Worm (Caenorhabditis elegans) whole organism, L1 larva: ENCODE results near the gene clpp-1.

Experiments
- C16A3.4 ChIP-seq: fragments of 150-350 bp; optimal IDR thresholded peaks from 2 replicates; lab custom pipeline; 2014; ENCODE audit warnings: missing biosample characterization, missing genetic modification characterization
- C34B4.2 ChIP-seq: sonication (generic microtip); optimal IDR thresholded peaks from 2 replicates; lab custom pipeline; 2017; ENCODE audit warnings: mild to moderate bottlenecking, missing genetic modification characterization, missing compliant biosample characterization
- alr-1 ChIP-seq: fragments of 200-800 bp; sonication (Bioruptor generic); optimal IDR thresholded peaks from 2 replicates; lab custom pipeline; 2018; ENCODE audit warnings: borderline replicate concordance, mild to moderate bottlenecking, missing genetic modification characterization, missing compliant biosample characterization
- aly-2 ChIP-seq: fragments of 150-350 bp; optimal IDR thresholded peaks from 2 replicates; lab custom pipeline; 2014; ENCODE audit warnings: missing biosample characterization, missing genetic modification characterization
- ama-1 ChIP-seq: fragments of 150-350 bp; optimal IDR thresholded peaks from 2 replicates; lab custom pipeline; 2014
- blmp-1 ChIP-seq: fragments of 150-350 bp; optimal IDR thresholded peaks from 2 replicates; lab custom pipeline; 2014; ENCODE audit warnings: missing biosample characterization, missing genetic modification characterization
- ceh-88 ChIP-seq: fragments of 200-800 bp; sonication (Bioruptor generic); IDR thresholded peaks from 2 replicates; pipeline ENCODE4 v1.3.6; 2022; ENCODE audit warnings: missing genetic modification characterization, missing compliant biosample characterization
- ceh-90 ChIP-seq: sonication (generic microtip); optimal IDR thresholded peaks from 2 replicates; lab custom pipeline; 2016; ENCODE audit warnings: missing genetic modification characterization, missing compliant biosample characterization
- ces-1 ChIP-seq: fragments of 150-350 bp; optimal IDR thresholded peaks from 2 replicates; lab custom pipeline; 2014; ENCODE audit warnings: missing biosample characterization, missing genetic modification reagents, missing genetic modification characterization
- dpl-1 ChIP-seq, 3 experiments: fragments of 150-350 bp in 2 of 3; sonication (generic microtip) in 1 of 3; optimal IDR thresholded peaks; 2 replicates each; lab custom pipeline; 2014 to 2017; ENCODE audit warnings: missing biosample characterization in 3 of 3, missing genetic modification characterization in 3 of 3, missing genetic modification reagents in 3 of 3
- efl-3 ChIP-seq: fragments of 200-800 bp; sonication (Bioruptor generic); optimal IDR thresholded peaks from 2 replicates; lab custom pipeline; 2018; ENCODE audit warnings: mild to moderate bottlenecking, missing genetic modification characterization, missing compliant biosample characterization
- elt-3 ChIP-seq, 6 experiments: fragments of 150-350 bp in 1 of 6; sonication (generic microtip); optimal IDR thresholded peaks; 2 replicates each; lab custom pipeline; 2017 to 2018; ENCODE audit warnings: missing biosample characterization in 6 of 6, missing genetic modification characterization in 6 of 6, inconsistent platforms in 1 of 6
- fkh-4 ChIP-seq: sonication (generic microtip); optimal IDR thresholded peaks from 2 replicates; lab custom pipeline; 2016; ENCODE audit warnings: missing compliant biosample characterization, missing genetic modification characterization, borderline replicate concordance
- fos-1 ChIP-seq: fragments of 150-350 bp; optimal IDR thresholded peaks from 2 replicates; lab custom pipeline; 2014; ENCODE audit warnings: missing biosample characterization, missing genetic modification characterization
- hlh-17 ChIP-seq: fragments of 200-800 bp; sonication (Bioruptor generic); optimal IDR thresholded peaks from 2 replicates; lab custom pipeline; 2018; ENCODE audit warnings: missing genetic modification characterization, mild to moderate bottlenecking, missing compliant biosample characterization, moderate library complexity, borderline replicate concordance
- irx-1 ChIP-seq: sonication (generic microtip); optimal IDR thresholded peaks from 2 replicates; lab custom pipeline; 2016; ENCODE audit warnings: missing genetic modification characterization, missing compliant biosample characterization
- lin-14 ChIP-seq: fragments of 200-800 bp; sonication (Bioruptor generic); optimal IDR thresholded peaks from 2 replicates; lab custom pipeline; 2018; ENCODE audit warnings: mild to moderate bottlenecking, missing genetic modification characterization, moderate library complexity, missing compliant biosample characterization
- lin-15B ChIP-seq: fragments of 150-350 bp; sonication (generic microtip); optimal IDR thresholded peaks from 3 replicates; lab custom pipeline; 2014; ENCODE audit warnings: missing biosample characterization, missing genetic modification characterization
- lin-35 ChIP-seq, 2 experiments: fragments of 150-350 bp; optimal IDR thresholded peaks; 2 replicates each; lab custom pipeline; 2014; ENCODE audit warnings: missing biosample characterization in 2 of 2, missing genetic modification characterization in 2 of 2, missing genetic modification reagents in 2 of 2
- lin-39 ChIP-seq: fragments of 150-350 bp; optimal IDR thresholded peaks from 2 replicates; lab custom pipeline; 2014; ENCODE audit warnings: missing biosample characterization, missing genetic modification reagents, missing genetic modification characterization
- lsy-2 ChIP-seq, 2 experiments: fragments of 150-350 bp; optimal IDR thresholded peaks; 2 replicates each; lab custom pipeline; 2014; ENCODE audit warnings: missing biosample characterization in 2 of 2, missing genetic modification characterization in 2 of 2
- mdl-1 ChIP-seq, 2 experiments: fragments of 150-350 bp; optimal IDR thresholded peaks; 2 replicates each; lab custom pipeline; 2014 to 2017; ENCODE audit warnings: missing biosample characterization in 2 of 2, missing genetic modification characterization in 2 of 2, inconsistent platforms in 1 of 2
- mef-2 ChIP-seq: fragments of 150-350 bp; optimal IDR thresholded peaks from 2 replicates; lab custom pipeline; 2014; ENCODE audit warnings: missing biosample characterization, missing genetic modification characterization
- nhr-11 ChIP-seq: fragments of 150-350 bp; optimal IDR thresholded peaks from 2 replicates; lab custom pipeline; 2014; ENCODE audit warnings: missing biosample characterization, missing genetic modification characterization
- nhr-19 ChIP-seq: fragments of 200-800 bp; sonication (Bioruptor generic); conservative IDR thresholded peaks from 2 replicates; pipeline ENCODE4 v1.3.6; 2022; ENCODE audit warnings: missing genetic modification characterization, missing compliant biosample characterization
- nhr-20 ChIP-seq: sonication (generic microtip); optimal IDR thresholded peaks from 2 replicates; lab custom pipeline; 2016; ENCODE audit warnings: mild to moderate bottlenecking, missing genetic modification characterization, missing compliant biosample characterization
- nhr-237 ChIP-seq: fragments of 150-350 bp; optimal IDR thresholded peaks from 2 replicates; lab custom pipeline; 2014; ENCODE audit warnings: missing biosample characterization, missing genetic modification characterization
- nhr-28 ChIP-seq: fragments of 150-350 bp; optimal IDR thresholded peaks from 2 replicates; lab custom pipeline; 2014; ENCODE audit warnings: missing biosample characterization, missing genetic modification characterization
- nhr-47 ChIP-seq: sonication (generic microtip); optimal IDR thresholded peaks from 2 replicates; lab custom pipeline; 2016; ENCODE audit warnings: mild to moderate bottlenecking, missing genetic modification characterization, moderate library complexity, missing compliant biosample characterization
- nhr-71 ChIP-seq: sonication (generic microtip); optimal IDR thresholded peaks from 2 replicates; lab custom pipeline; 2016; ENCODE audit warnings: mild to moderate bottlenecking, missing genetic modification characterization, moderate library complexity, missing compliant biosample characterization
- nhr-84 ChIP-seq: sonication (generic microtip); optimal IDR thresholded peaks from 2 replicates; lab custom pipeline; 2017; ENCODE audit warnings: missing biosample characterization, missing genetic modification characterization
- nhr-85 ChIP-seq: sonication (generic microtip); peaks from one replicate; lab custom pipeline; 2016; ENCODE audit warnings: missing genetic modification characterization, inconsistent platforms, missing compliant biosample characterization
- nhr-90 ChIP-seq: sonication (generic microtip); optimal IDR thresholded peaks from 2 replicates; lab custom pipeline; 2016; ENCODE audit warnings: mild to moderate bottlenecking, missing genetic modification characterization, missing compliant biosample characterization; ENCODE audit not compliant: poor library complexity
- pag-3 ChIP-seq: sonication (generic microtip); optimal IDR thresholded peaks from 2 replicates; lab custom pipeline; 2017; ENCODE audit warnings: missing genetic modification characterization, mild to moderate bottlenecking, missing compliant biosample characterization, antibody characterized with exemption, borderline replicate concordance; ENCODE audit not compliant: insufficient read depth
- skn-1 ChIP-seq: fragments of 150-350 bp; optimal IDR thresholded peaks from 2 replicates; lab custom pipeline; 2014; ENCODE audit warnings: missing biosample characterization, missing genetic modification characterization
- snu-23 ChIP-seq: sonication (generic microtip); optimal IDR thresholded peaks from 2 replicates; lab custom pipeline; 2016; ENCODE audit warnings: missing genetic modification characterization, missing compliant biosample characterization
- sptf-1 ChIP-seq: fragments of 150-350 bp; optimal IDR thresholded peaks from 2 replicates; lab custom pipeline; 2014; ENCODE audit warnings: missing biosample characterization, missing genetic modification characterization
- tbx-2 ChIP-seq: sonication (generic microtip); optimal IDR thresholded peaks from 2 replicates; lab custom pipeline; 2016; ENCODE audit warnings: missing genetic modification characterization, missing compliant biosample characterization
- tlp-1 ChIP-seq: fragments of 150-350 bp; optimal IDR thresholded peaks from 2 replicates; lab custom pipeline; 2014; ENCODE audit warnings: missing biosample characterization, missing genetic modification characterization
- unc-98 ChIP-seq: fragments of 200-800 bp; sonication (Bioruptor generic); IDR thresholded peaks from 2 replicates; pipeline ENCODE4 v1.3.6; 2022; ENCODE audit warnings: missing genetic modification characterization, missing compliant biosample characterization
- vab-15 ChIP-seq: sonication (generic microtip); optimal IDR thresholded peaks from 2 replicates; lab custom pipeline; 2017; ENCODE audit warnings: missing genotype, mild to moderate bottlenecking, missing genetic modification characterization, missing compliant biosample characterization
- xbp-1 ChIP-seq: sonication (generic microtip); optimal IDR thresholded peaks from 2 replicates; lab custom pipeline; 2016; ENCODE audit warnings: missing genetic modification characterization, missing compliant biosample characterization
- zip-4 ChIP-seq: fragments of 200-800 bp; sonication (Bioruptor generic); optimal IDR thresholded peaks from 2 replicates; lab custom pipeline; 2018; ENCODE audit warnings: mild to moderate bottlenecking, missing genetic modification characterization, moderate library complexity, missing compliant biosample characterization
- ztf-11 ChIP-seq, 2 experiments: sonication (generic microtip); optimal IDR thresholded peaks; 2 replicates each; lab custom pipeline; 2016 to 2017; ENCODE audit warnings: missing genetic modification characterization in 2 of 2, missing biosample characterization in 1 of 2, missing compliant biosample characterization in 1 of 2
- ztf-4 ChIP-seq: fragments of 150-350 bp; optimal IDR thresholded peaks from 2 replicates; lab custom pipeline; 2014; ENCODE audit warnings: missing biosample characterization, missing genetic modification characterization

The clpp-1 gene

ce11 chrII:10294262-10294661 lies 8.4 kb downstream of the clpp-1 start:
- TF ChIP-seq elt-3 (tag; optimal IDR thresholded peaks at IDR 0.05; lab: Kevin White, UChicago) (peak in 2 of 6 experiments; percentile 59 to 92), tbx-2 (tag; lab: Kevin White, UChicago) (peak; percentile 37), blmp-1 (tag; lab: Kevin White, UChicago) (peak; percentile 57), tlp-1 (tag; lab: Kevin White, UChicago) (no peak), fkh-4 (tag; lab: Kevin White, UChicago) (no peak), aly-2 (tag; lab: Kevin White, UChicago) (no peak), ztf-4 (tag; lab: Kevin White, UChicago) (no peak), pag-3 (tag; lab: Kevin White, UChicago) (no peak), hlh-17 (no peak), irx-1 (tag; lab: Kevin White, UChicago) (no peak), nhr-11 (no peak), lsy-2 (tag; optimal IDR thresholded peaks at IDR 0.05; lab: Kevin White, UChicago) (peak in 1 of 2 experiments; percentile 43), xbp-1 (tag; lab: Kevin White, UChicago) (no peak), efl-3 (no peak), ceh-88 (GFP tag; lab: Robert Waterston, UW) (no peak), zip-4 (GFP tag; lab: Kevin White, UChicago) (no peak), nhr-20 (tag; lab: Kevin White, UChicago) (peak; percentile 77), lin-14 (GFP tag; lab: Kevin White, UChicago) (peak; percentile 50), nhr-90 (tag; lab: Kevin White, UChicago) (peak; percentile 58), nhr-71 (peak; percentile 71), skn-1 (tag; lab: Kevin White, UChicago) (no peak), vab-15 (tag; lab: Kevin White, UChicago) (peak; percentile 23), nhr-84 (tag; lab: Kevin White, UChicago) (no peak), nhr-237 (tag; lab: Kevin White, UChicago) (no peak), C16A3.4 (tag; lab: Kevin White, UChicago) (no peak), C34B4.2 (no peak), nhr-28 (tag; lab: Kevin White, UChicago) (no peak), mdl-1 (tag; optimal IDR thresholded peaks at IDR 0.05; lab: Kevin White, UChicago) (peak in 1 of 2 experiments; percentile 48), nhr-19 (GFP tag; lab: Robert Waterston, UW) (peak; percentile 32; the same call in 1 of the 2 replicates), lin-15B (tag; lab: Kevin White, UChicago) (no peak), unc-98 (GFP tag; lab: Robert Waterston, UW) (no peak), nhr-85 (tag; lab: Kevin White, UChicago) (peak; percentile 96), nhr-47 (tag; lab: Kevin White, UChicago) (no peak), ztf-11 (tag; optimal IDR thresholded peaks at IDR 0.05; lab: Kevin White, UChicago) (no peak), fos-1 (tag; lab: Kevin White, UChicago) (no peak), dpl-1 (GFP tag; optimal IDR thresholded peaks at IDR 0.05; lab: Kevin White, UChicago) (peak in 1 of 3 experiments; percentile 17), ces-1 (no peak), sptf-1 (tag; lab: Kevin White, UChicago) (no peak), mef-2 (no peak), ceh-90 (tag; lab: Kevin White, UChicago) (no peak), alr-1 (tag; lab: Kevin White, UChicago) (no peak), snu-23 (GFP tag; lab: Kevin White, UChicago) (peak; percentile 51), lin-39 (no peak), lin-35 (GFP tag; optimal IDR thresholded peaks at IDR 0.05; lab: Kevin White, UChicago) (peak in 1 of 2 experiments; percentile 66), ama-1 (lab: Kevin White, UChicago) (no peak)
